Fruit fly (Drosophila melanogaster): ENCODE data around the gene Wdr24.

Gene Wdr24

dm6 chr3R:29778139-29778984, 33.5 kb upstream of the Wdr24 start (continued):
- TF ChIP-seq CG3163 (GFP tag; optimal IDR thresholded peaks at IDR 0.05) = no peak
- TF ChIP-seq Fer1 (GFP tag; optimal IDR thresholded peaks at IDR 0.05) = no peak
- TF ChIP-seq Ets65A (GFP tag) = no peak
- TF ChIP-seq CG10543 (GFP tag; optimal IDR thresholded peaks at IDR 0.05) = peak; percentile 27
- no peak for TF ChIP-seq CG14710 (tag; optimal IDR thresholded peaks at IDR 0.05)
- TF ChIP-seq Sox100B (GFP tag; optimal IDR thresholded peaks at IDR 0.05) = no peak
- peak in 1 of 2 experiments; percentile 12 for TF ChIP-seq Eip74EF (GFP tag; optimal IDR thresholded peaks at IDR 0.05)
- TF ChIP-seq toy (GFP tag; IDR thresholded peaks at IDR 0.05) = no peak
- no peak for TF ChIP-seq nerfin-1 (tag; optimal IDR thresholded peaks at IDR 0.05)
- peak; percentile 47 for TF ChIP-seq abd-A (tag; optimal IDR thresholded peaks at IDR 0.05)
- TF ChIP-seq CG6791 (GFP tag; IDR thresholded peaks at IDR 0.05; ENCODE audit: partially characterized antibody) = no peak
- TF ChIP-seq CG34224 (GFP tag; IDR thresholded peaks at IDR 0.05; ENCODE audit: partially characterized antibody) = peak; percentile 15; the same call in 1 of the 3 replicates
- no peak for TF ChIP-seq CG4854 (GFP tag; optimal IDR thresholded peaks at IDR 0.05)
- no peak for TF ChIP-seq dpn (GFP tag; optimal IDR thresholded peaks at IDR 0.05)
- no peak for TF ChIP-seq Aef1 (GFP tag; IDR thresholded peaks at IDR 0.05)
- peak; percentile 29; the same call in 1 of the 3 replicates for TF ChIP-seq ci (GFP tag; IDR thresholded peaks at IDR 0.05)
- TF ChIP-seq CG31441 (GFP tag; IDR thresholded peaks at IDR 0.05) = no peak
- TF ChIP-seq CG2678 (tag; optimal IDR thresholded peaks at IDR 0.05) = no peak
- TF ChIP-seq bigmax (GFP tag; optimal IDR thresholded peaks at IDR 0.05) = no peak
- TF ChIP-seq sd (tag; optimal IDR thresholded peaks at IDR 0.05) = peak; percentile 67
- TF ChIP-seq CG3838 (GFP tag; optimal IDR thresholded peaks at IDR 0.05) = no peak
- no peak for TF ChIP-seq CG12155 (GFP tag; optimal IDR thresholded peaks at IDR 0.05)
- no peak for TF ChIP-seq CG8290 (GFP tag; optimal IDR thresholded peaks at IDR 0.05)
- TF ChIP-seq CG8290 (tag; optimal IDR thresholded peaks at IDR 0.05) = peak in 1 of 2 experiments; percentile 35
- TF ChIP-seq Xrp1 (GFP tag; IDR thresholded peaks at IDR 0.05) = no peak
- no peak for TF ChIP-seq sisA (GFP tag; IDR thresholded peaks at IDR 0.05)
- no peak for TF ChIP-seq Hand (GFP tag; optimal IDR thresholded peaks at IDR 0.05)
- TF ChIP-seq NK7.1 (GFP tag; optimal IDR thresholded peaks at IDR 0.05) = no peak
- peak; percentile 52; the same call in 1 of the 2 replicates for TF ChIP-seq crol (GFP tag; IDR thresholded peaks at IDR 0.05)
- TF ChIP-seq amos (GFP tag; IDR thresholded peaks at IDR 0.05; ENCODE audit: partially characterized antibody) = peak; percentile 34; the same call in 1 of the 2 replicates
- TF ChIP-seq her (GFP tag; optimal IDR thresholded peaks at IDR 0.05) = no peak
- no peak for TF ChIP-seq CG8478 (optimal IDR thresholded peaks at IDR 0.05)
- TF ChIP-seq Bgb (GFP tag; IDR thresholded peaks at IDR 0.05; ENCODE audit: partially characterized antibody) = peak; percentile 66; the same call in 1 of the 2 replicates
- no peak for TF ChIP-seq vnd (GFP tag; IDR thresholded peaks at IDR 0.05; ENCODE audit: partially characterized antibody)
- peak; percentile 98 for TF ChIP-seq z (GFP tag; IDR thresholded peaks at IDR 0.05)
- peak; percentile 16; the same call in 1 of the 2 replicates for TF ChIP-seq inv (GFP tag; IDR thresholded peaks at IDR 0.05; ENCODE audit: partially characterized antibody)
- no peak for TF ChIP-seq dmrt11E (tag; optimal IDR thresholded peaks at IDR 0.05)
- peak; percentile 68 for TF ChIP-seq CG13894 (tag; optimal IDR thresholded peaks at IDR 0.05)
- TF ChIP-seq CG6813 (GFP tag; optimal IDR thresholded peaks at IDR 0.05) = no peak
- peak; percentile 42; the same call in 1 of the 2 replicates for TF ChIP-seq unc-4 (GFP tag; IDR thresholded peaks at IDR 0.05; ENCODE audit: partially characterized antibody)
- no peak for TF ChIP-seq crc (GFP tag; optimal IDR thresholded peaks at IDR 0.05)
- peak; percentile 29 for TF ChIP-seq CG15514 (GFP tag; optimal IDR thresholded peaks at IDR 0.05)
- no peak for TF ChIP-seq bowl (GFP tag; IDR thresholded peaks at IDR 0.05)
- TF ChIP-seq aop (GFP tag; IDR thresholded peaks at IDR 0.05) = no peak
- TF ChIP-seq ranshi (GFP tag; IDR thresholded peaks at IDR 0.05) = no peak
- no peak for TF ChIP-seq CG6272 (GFP tag; IDR thresholded peaks at IDR 0.05)
- no peak for TF ChIP-seq zen (tag; optimal IDR thresholded peaks at IDR 0.05)
- no peak for TF ChIP-seq h (optimal IDR thresholded peaks at IDR 0.05)
- no peak for TF ChIP-seq shn (GFP tag; optimal IDR thresholded peaks at IDR 0.05)
